Worm (Caenorhabditis elegans) whole organism, early embryonic: ENCODE measurements around the gene frpr-7.

Experiments
- F13C5.2 ChIP-seq: sonication (generic microtip); optimal IDR thresholded peaks from 2 replicates; lab custom pipeline; 2017; ENCODE audit warnings: mild to moderate bottlenecking, missing genetic modification characterization, inconsistent platforms, missing compliant biosample characterization
- aly-1 ChIP-seq: sonication (generic microtip); optimal IDR thresholded peaks from 2 replicates; lab custom pipeline; 2016; ENCODE audit warnings: missing genetic modification characterization, missing compliant biosample characterization

DNA sequence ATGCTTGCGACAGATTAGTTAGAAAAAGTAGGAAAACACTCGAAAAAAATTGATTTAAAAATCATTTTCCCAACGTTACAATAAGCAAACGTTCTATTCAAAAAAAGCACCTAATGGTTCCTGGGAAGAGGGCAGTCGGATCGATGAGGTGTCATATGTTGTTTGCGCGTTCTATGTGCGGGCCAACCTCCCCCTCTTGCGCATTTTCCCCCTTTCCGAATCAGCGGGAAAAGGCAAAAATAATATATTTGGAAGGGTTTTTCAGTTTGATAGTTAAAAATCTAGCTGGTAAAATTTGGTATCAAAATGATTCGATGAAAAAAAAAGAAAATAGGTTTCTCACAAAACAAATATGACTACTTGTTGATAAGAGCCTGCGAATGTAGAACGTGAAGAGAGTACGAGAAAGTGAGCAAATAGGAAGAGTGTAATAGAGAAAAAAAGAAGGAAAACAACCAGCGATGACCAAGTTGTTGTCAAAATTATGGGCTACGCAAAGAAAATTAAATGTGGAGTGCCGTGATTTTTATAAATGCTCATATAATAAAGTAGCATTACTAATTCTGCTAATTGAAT lies 30.8 kb upstream of the frpr-7 start:
- TF ChIP-seq aly-1 (tag; lab: Kevin White, UChicago) (no peak), F13C5.2 (tag; lab: Kevin White, UChicago) (no peak)
